Fruit fly (Drosophila melanogaster): ENCODE data around the gene Taf10.

The Taf10 gene

dm6 chr2L:2807597-2807996 lies 39.9 kb downstream of the Taf10 start:
- TF ChIP-seq bab1 (GFP tag; optimal IDR thresholded peaks at IDR 0.05): no peak
- no peak for TF ChIP-seq Crg-1 (GFP tag; optimal IDR thresholded peaks at IDR 0.05)
- no peak for TF ChIP-seq Clk (GFP tag; optimal IDR thresholded peaks at IDR 0.05)
- TF ChIP-seq cnc (optimal IDR thresholded peaks at IDR 0.05): no peak
- TF ChIP-seq Mnt (GFP tag; optimal IDR thresholded peaks at IDR 0.05): no peak
- TF ChIP-seq toe (GFP tag; optimal IDR thresholded peaks at IDR 0.05): no peak

DNA sequence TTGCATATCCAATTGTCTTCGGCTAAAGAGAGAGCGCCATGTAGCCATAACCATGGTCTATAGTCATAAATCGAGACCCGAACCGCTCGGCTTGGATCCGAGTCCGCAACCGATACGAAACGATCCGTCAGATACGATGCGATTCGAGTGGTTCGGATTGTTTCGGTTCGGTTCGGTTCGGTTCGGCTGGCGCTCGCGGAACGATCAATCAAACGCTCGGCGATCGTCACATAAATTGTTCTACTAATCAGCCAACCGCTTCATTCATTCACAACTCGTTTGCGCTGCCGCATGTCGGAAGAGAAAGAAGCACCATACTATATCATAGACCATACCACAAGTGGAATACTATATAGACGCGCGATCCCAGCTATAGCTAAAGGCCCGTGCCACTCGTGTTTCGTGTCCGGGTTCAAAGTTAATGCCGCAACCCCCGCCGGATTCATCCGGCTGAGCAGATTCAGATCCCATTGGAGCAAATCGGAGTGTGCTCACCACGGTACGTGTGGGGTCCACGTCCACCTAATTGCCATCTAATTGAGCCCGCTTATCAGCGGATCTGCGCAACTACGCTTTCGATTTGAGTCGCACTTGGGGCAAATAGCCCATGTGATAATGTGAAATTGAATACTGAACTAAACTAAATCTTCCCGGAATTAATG lies 40.5 kb downstream of the Taf10 start:
- TF ChIP-seq CG1620 (GFP tag; optimal IDR thresholded peaks at IDR 0.05) (no peak), cnc (optimal IDR thresholded peaks at IDR 0.05) (no peak), Mnt (GFP tag; optimal IDR thresholded peaks at IDR 0.05) (peak; percentile 4), CG5204 (GFP tag; optimal IDR thresholded peaks at IDR 0.05) (no peak), CG14711 (tag; optimal IDR thresholded peaks at IDR 0.05) (peak; percentile 21), Crg-1 (GFP tag; optimal IDR thresholded peaks at IDR 0.05) (no peak), toe (GFP tag; optimal IDR thresholded peaks at IDR 0.05) (peak; percentile 19), kay (GFP tag; ENCODE audit: borderline replicate concordance) (no peak), CG33017 (tag; optimal IDR thresholded peaks at IDR 0.05) (peak; percentile 4), bab1 (GFP tag; optimal IDR thresholded peaks at IDR 0.05) (peak; percentile 4), CG11617 (GFP tag; optimal IDR thresholded peaks at IDR 0.05) (no peak), cic (GFP tag; optimal IDR thresholded peaks at IDR 0.05) (peak; percentile 63), CG7101 (tag; optimal IDR thresholded peaks at IDR 0.05) (peak; percentile 17), CG12768 (GFP tag; optimal IDR thresholded peaks at IDR 0.05) (no peak), Hr96 (GFP tag; optimal IDR thresholded peaks at IDR 0.05) (peak; percentile 24), Clk (GFP tag; optimal IDR thresholded peaks at IDR 0.05) (no peak), CG7045 (GFP tag; optimal IDR thresholded peaks at IDR 0.05) (no peak), pad (GFP tag; optimal IDR thresholded peaks at IDR 0.05) (no peak), ovo (GFP tag; optimal IDR thresholded peaks at IDR 0.05) (no peak), tj (GFP tag; optimal IDR thresholded peaks at IDR 0.05) (no peak)

dm6 chr2L:2810831-2811230 lies 43.1 kb downstream of the Taf10 start:
- TF ChIP-seq Clk (GFP tag; optimal IDR thresholded peaks at IDR 0.05): no peak
- no peak for TF ChIP-seq Hr96 (GFP tag; optimal IDR thresholded peaks at IDR 0.05)
- TF ChIP-seq cnc (optimal IDR thresholded peaks at IDR 0.05): no peak
- no peak for TF ChIP-seq toe (GFP tag; optimal IDR thresholded peaks at IDR 0.05)
- TF ChIP-seq CG5204 (GFP tag; optimal IDR thresholded peaks at IDR 0.05): no peak
- no peak for TF ChIP-seq Mnt (GFP tag; optimal IDR thresholded peaks at IDR 0.05)
- no peak for TF ChIP-seq CG12768 (GFP tag; optimal IDR thresholded peaks at IDR 0.05)
- TF ChIP-seq ovo (GFP tag; optimal IDR thresholded peaks at IDR 0.05): no peak
- no peak for TF ChIP-seq tj (GFP tag; optimal IDR thresholded peaks at IDR 0.05)
- TF ChIP-seq pad (GFP tag; optimal IDR thresholded peaks at IDR 0.05): no peak
- no peak for TF ChIP-seq CG14711 (tag; optimal IDR thresholded peaks at IDR 0.05)
- no peak for TF ChIP-seq CG11617 (GFP tag; optimal IDR thresholded peaks at IDR 0.05)
- no peak for TF ChIP-seq CG7045 (GFP tag; optimal IDR thresholded peaks at IDR 0.05)
- TF ChIP-seq CG33017 (tag; optimal IDR thresholded peaks at IDR 0.05): no peak
- TF ChIP-seq bab1 (GFP tag; optimal IDR thresholded peaks at IDR 0.05): no peak
- TF ChIP-seq CG1620 (GFP tag; optimal IDR thresholded peaks at IDR 0.05): no peak
- TF ChIP-seq kay (GFP tag; ENCODE audit: borderline replicate concordance): no peak
- TF ChIP-seq cic (GFP tag; optimal IDR thresholded peaks at IDR 0.05): no peak

DNA sequence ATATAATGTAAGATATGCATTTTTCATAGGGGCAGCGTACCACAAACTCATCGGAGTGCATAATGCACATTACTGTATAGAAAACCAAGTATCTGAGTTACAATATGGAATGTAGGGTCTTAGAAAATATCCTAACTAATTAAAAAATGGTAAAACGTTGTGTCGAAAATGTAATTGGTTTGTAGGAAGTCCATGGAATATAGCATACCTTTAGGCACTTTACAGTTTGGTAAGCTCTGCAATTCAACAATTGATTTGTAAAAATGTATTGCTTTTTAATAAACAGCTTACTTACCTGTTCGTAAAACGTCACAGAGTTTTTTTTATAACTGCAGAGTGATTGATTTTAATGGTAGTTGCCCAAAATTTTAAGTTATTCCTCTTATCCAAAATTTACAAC lies 44.4 kb downstream of the Taf10 start, which contains the start of gene CG2964:
CG2964 (plus strand) TSS at position 301 of the 400 bp plus-strand sequence.
- TF ChIP-seq kay (GFP tag; ENCODE audit: borderline replicate concordance): no peak
- no peak for TF ChIP-seq CG33017 (tag; optimal IDR thresholded peaks at IDR 0.05)
- no peak for TF ChIP-seq CG12768 (GFP tag; optimal IDR thresholded peaks at IDR 0.05)
- no peak for TF ChIP-seq bab1 (GFP tag; optimal IDR thresholded peaks at IDR 0.05)
- no peak for TF ChIP-seq CG11617 (GFP tag; optimal IDR thresholded peaks at IDR 0.05)
- no peak for TF ChIP-seq Mnt (GFP tag; optimal IDR thresholded peaks at IDR 0.05)
- no peak for TF ChIP-seq Hr96 (GFP tag; optimal IDR thresholded peaks at IDR 0.05)
- TF ChIP-seq cic (GFP tag; optimal IDR thresholded peaks at IDR 0.05): no peak
- no peak for TF ChIP-seq Crg-1 (GFP tag; optimal IDR thresholded peaks at IDR 0.05)
- TF ChIP-seq tj (GFP tag; optimal IDR thresholded peaks at IDR 0.05): no peak
- no peak for TF ChIP-seq CG1620 (GFP tag; optimal IDR thresholded peaks at IDR 0.05)
- TF ChIP-seq CG14711 (tag; optimal IDR thresholded peaks at IDR 0.05): no peak
- no peak for TF ChIP-seq toe (GFP tag; optimal IDR thresholded peaks at IDR 0.05)
- no peak for TF ChIP-seq CG7101 (tag; optimal IDR thresholded peaks at IDR 0.05)
- TF ChIP-seq CG5204 (GFP tag; optimal IDR thresholded peaks at IDR 0.05): no peak
- no peak for TF ChIP-seq pad (GFP tag; optimal IDR thresholded peaks at IDR 0.05)

DNA sequence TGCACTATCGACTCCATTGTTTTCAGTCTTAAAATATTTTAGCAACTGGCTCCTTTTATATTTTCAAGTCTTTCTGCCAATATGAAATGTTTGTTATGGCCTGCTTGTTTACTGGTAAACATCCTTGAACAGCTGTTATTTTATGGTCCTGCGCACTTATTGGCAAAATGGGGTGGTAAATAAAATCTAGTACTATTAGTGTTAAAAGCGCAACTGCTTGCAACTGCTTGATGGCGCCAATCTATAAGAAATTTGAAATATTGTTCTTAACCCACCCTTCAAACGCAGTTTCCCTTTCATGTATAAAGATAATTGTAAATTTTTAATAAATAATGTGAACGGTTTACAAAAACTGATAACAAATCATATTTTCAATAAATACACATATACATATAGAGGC lies 48.0 kb downstream of the Taf10 start, which contains the start of gene G6P:
G6P (minus strand) TSS at position 88 of the 400 bp plus-strand sequence.
- TF ChIP-seq CG12768 (GFP tag; optimal IDR thresholded peaks at IDR 0.05): no peak
- no peak for TF ChIP-seq cic (GFP tag; optimal IDR thresholded peaks at IDR 0.05)
- no peak for TF ChIP-seq Clk (GFP tag; optimal IDR thresholded peaks at IDR 0.05)
- TF ChIP-seq toe (GFP tag; optimal IDR thresholded peaks at IDR 0.05): no peak
- TF ChIP-seq CG14711 (tag; optimal IDR thresholded peaks at IDR 0.05): no peak

All from whole organism, adult.